Fruit fly (Drosophila melanogaster) whole organism, embryonic: ENCODE measurements around the gene CG46465.

Source experiments
- Abd-B ChIP-seq: fragments of 200-800 bp; sonication (Bioruptor generic); optimal IDR thresholded peaks from 2 replicates; lab custom pipeline; 2018; ENCODE audit warnings: missing biosample characterization, mild to moderate bottlenecking, missing genetic modification characterization, moderate library complexity
- BEAF-32 ChIP-seq: fragments of 200-800 bp; sonication (Bioruptor generic); optimal IDR thresholded peaks from 3 replicates; lab custom pipeline; 2017; ENCODE audit warnings: missing biosample characterization, missing genetic modification characterization, mild to moderate bottlenecking, moderate library complexity, missing genetic modification reagents
- CG1024 ChIP-seq: fragments of 200-800 bp; sonication (Bioruptor generic); IDR thresholded peaks from 2 replicates; pipeline ENCODE4 v1.3.6; 2022; ENCODE audit warnings: missing biosample characterization, missing genetic modification characterization
- CG10321 ChIP-seq: fragments of 200-800 bp; sonication (Bioruptor generic); IDR thresholded peaks from 2 replicates; pipeline ENCODE4 v1.3.6; 2022; ENCODE audit warnings: missing biosample characterization, missing genetic modification characterization
- CG12071 ChIP-seq: fragments of 200-800 bp; sonication (Bioruptor generic); optimal IDR thresholded peaks from 3 replicates; lab custom pipeline; 2018; ENCODE audit warnings: missing biosample characterization, mild to moderate bottlenecking, missing genetic modification characterization
- CG12155 ChIP-seq: fragments of 200-800 bp; sonication (Bioruptor generic); optimal IDR thresholded peaks from 3 replicates; lab custom pipeline; 2016; ENCODE audit warnings: missing biosample characterization, missing genetic modification characterization
- CG12769 ChIP-seq: fragments of 200-800 bp; sonication (Bioruptor generic); optimal IDR thresholded peaks from 2 replicates; lab custom pipeline; 2019; ENCODE audit warnings: missing biosample characterization, mild to moderate bottlenecking, missing genetic modification characterization, moderate library complexity
- CG13894 ChIP-seq: fragments of 200-800 bp; sonication (Bioruptor generic); optimal IDR thresholded peaks from 3 replicates; lab custom pipeline; 2018; ENCODE audit warnings: missing biosample characterization, mild to moderate bottlenecking, missing genetic modification characterization, moderate library complexity
- CG14050 ChIP-seq: fragments of 200-800 bp; sonication (Bioruptor generic); IDR thresholded peaks from 3 replicates; pipeline ENCODE4 v1.3.6; 2022; ENCODE audit warnings: missing biosample characterization, missing genetic modification characterization
- CG15479 ChIP-seq: fragments of 200-800 bp; sonication (Bioruptor generic); optimal IDR thresholded peaks from 3 replicates; lab custom pipeline; 2019; ENCODE audit warnings: missing biosample characterization, mild to moderate bottlenecking, missing genetic modification characterization, moderate library complexity
- CG15601 ChIP-seq: fragments of 200-800 bp; sonication (Bioruptor generic); optimal IDR thresholded peaks from 3 replicates; lab custom pipeline; 2019; ENCODE audit warnings: missing biosample characterization, mild to moderate bottlenecking, missing genetic modification characterization, moderate library complexity
- CG1603 ChIP-seq: fragments of 200-800 bp; sonication (Bioruptor generic); optimal IDR thresholded peaks from 2 replicates; lab custom pipeline; 2019; ENCODE audit warnings: missing biosample characterization, mild to moderate bottlenecking, missing genetic modification characterization, moderate library complexity
- CG17568 ChIP-seq: fragments of 200-800 bp; sonication (Bioruptor generic); optimal IDR thresholded peaks from 2 replicates; lab custom pipeline; 2018; ENCODE audit warnings: missing biosample characterization, mild to moderate bottlenecking, missing genetic modification characterization, moderate library complexity
- CG2116 ChIP-seq: fragments of 200-800 bp; sonication (Bioruptor generic); optimal IDR thresholded peaks from 3 replicates; lab custom pipeline; 2018; ENCODE audit warnings: missing biosample characterization, mild to moderate bottlenecking, missing genetic modification characterization
- CG34376 ChIP-seq: fragments of 200-800 bp; sonication (Bioruptor generic); optimal IDR thresholded peaks from 2 replicates; lab custom pipeline; 2018; ENCODE audit warnings: missing biosample characterization, mild to moderate bottlenecking, missing genetic modification characterization
- CG4854 ChIP-seq: fragments of 200-800 bp; sonication (Bioruptor generic); optimal IDR thresholded peaks from 2 replicates; lab custom pipeline; 2016; ENCODE audit warnings: missing biosample characterization, missing genetic modification characterization, inconsistent platforms
- CG6254 ChIP-seq: fragments of 200-800 bp; sonication (Bioruptor generic); optimal IDR thresholded peaks from 3 replicates; lab custom pipeline; 2017; ENCODE audit warnings: mild to moderate bottlenecking, missing biosample characterization, missing genetic modification reagents, missing genetic modification characterization
- CG8388 ChIP-seq: fragments of 200-800 bp; sonication (Bioruptor generic); optimal IDR thresholded peaks from 2 replicates; lab custom pipeline; 2019; ENCODE audit warnings: missing biosample characterization, mild to moderate bottlenecking, missing genetic modification characterization, moderate library complexity
- CG9817 ChIP-seq: fragments of 200-800 bp; sonication (Bioruptor generic); optimal IDR thresholded peaks from 2 replicates; lab custom pipeline; 2018; ENCODE audit warnings: missing biosample characterization, mild to moderate bottlenecking, missing genetic modification characterization, moderate library complexity
- D ChIP-seq, 2 experiments: fragments of 200-800 bp in 1 of 2; fragments of >200 bp in 1 of 2; sonication (Bioruptor generic) in 1 of 2; optimal IDR thresholded peaks; 2 replicates in 1 of 2; 3 replicates in 1 of 2; lab custom pipeline; 2017; ENCODE audit warnings: mild to moderate bottlenecking in 1 of 2, missing biosample characterization in 1 of 2, missing genetic modification characterization in 1 of 2, missing genetic modification reagents in 1 of 2
- Doc3 ChIP-seq: fragments of 200-800 bp; sonication (Bioruptor generic); IDR thresholded peaks from 3 replicates; pipeline ENCODE4 v1.3.6; 2022; ENCODE audit warnings: missing biosample characterization, missing genetic modification characterization; ENCODE audit not compliant: partially characterized antibody
- Dp ChIP-seq: fragments of 200-800 bp; sonication (Bioruptor generic); optimal IDR thresholded peaks from 2 replicates; lab custom pipeline; 2018; ENCODE audit warnings: missing biosample characterization, mild to moderate bottlenecking, missing genetic modification characterization, moderate library complexity
- ERR ChIP-seq: fragments of 200-800 bp; sonication (Bioruptor generic); optimal IDR thresholded peaks from 2 replicates; lab custom pipeline; 2016; ENCODE audit warnings: missing biosample characterization, missing genetic modification characterization
- HLH3B ChIP-seq: fragments of 200-800 bp; sonication (Bioruptor generic); IDR thresholded peaks from 2 replicates; pipeline ENCODE4 v1.3.6; 2022; ENCODE audit warnings: missing biosample characterization, missing genetic modification characterization
- HmgD ChIP-seq: fragments of 200-800 bp; sonication (Bioruptor generic); optimal IDR thresholded peaks from 3 replicates; lab custom pipeline; 2016; ENCODE audit warnings: missing biosample characterization, missing genetic modification characterization
- Hr78 ChIP-seq, 2 experiments: fragments of 200-800 bp in 1 of 2; fragments of >200 bp in 1 of 2; sonication (Bioruptor generic) in 1 of 2; optimal IDR thresholded peaks; 2 replicates each; lab custom pipeline; 2017 to 2019; ENCODE audit warnings: missing biosample characterization in 2 of 2, missing genetic modification characterization in 2 of 2, mild to moderate bottlenecking in 1 of 2, moderate library complexity in 1 of 2
- Scr ChIP-seq: fragments of 200-800 bp; sonication (Bioruptor generic); IDR thresholded peaks from 2 replicates; pipeline ENCODE4 v1.3.6; 2022; ENCODE audit warnings: missing biosample characterization, missing genetic modification characterization; ENCODE audit not compliant: partially characterized antibody
- ab ChIP-seq: fragments of 200-800 bp; sonication (Bioruptor generic); optimal IDR thresholded peaks from 2 replicates; lab custom pipeline; 2016; ENCODE audit warnings: missing biosample characterization, missing genetic modification characterization
- abd-A ChIP-seq: fragments of 200-800 bp; sonication (Bioruptor generic); optimal IDR thresholded peaks from 3 replicates; lab custom pipeline; 2019; ENCODE audit warnings: missing biosample characterization, mild to moderate bottlenecking, missing genetic modification characterization, moderate library complexity
- ac ChIP-seq: fragments of 200-800 bp; sonication (Bioruptor generic); optimal IDR thresholded peaks from 3 replicates; lab custom pipeline; 2017; ENCODE audit warnings: missing biosample characterization, mild to moderate bottlenecking, missing genetic modification characterization
- bsh ChIP-seq, 2 experiments: fragments of 200-800 bp; sonication (Bioruptor generic); optimal IDR thresholded peaks; 2 replicates each; lab custom pipeline; 2017 to 2018; ENCODE audit warnings: mild to moderate bottlenecking in 2 of 2, missing biosample characterization in 2 of 2, missing genetic modification characterization in 2 of 2, moderate library complexity in 1 of 2
- caup ChIP-seq: fragments of 200-800 bp; sonication (Bioruptor generic); optimal IDR thresholded peaks from 3 replicates; lab custom pipeline; 2017; ENCODE audit warnings: missing biosample characterization, mild to moderate bottlenecking, missing genetic modification characterization, moderate library complexity; ENCODE audit not compliant: severe bottlenecking
- cg ChIP-seq: fragments of 200-800 bp; sonication (Bioruptor generic); optimal IDR thresholded peaks from 3 replicates; lab custom pipeline; 2019; ENCODE audit warnings: missing biosample characterization, mild to moderate bottlenecking, missing genetic modification characterization, moderate library complexity
- dm ChIP-seq: fragments of 200-800 bp; sonication (Bioruptor generic); optimal IDR thresholded peaks from 3 replicates; lab custom pipeline; 2016; ENCODE audit warnings: missing biosample characterization, missing genetic modification characterization
- exex ChIP-seq: fragments of 200-800 bp; sonication (Bioruptor generic); optimal IDR thresholded peaks from 4 replicates; lab custom pipeline; 2018; ENCODE audit warnings: missing biosample characterization, mild to moderate bottlenecking, missing genetic modification characterization, moderate library complexity
- fd64A ChIP-seq: fragments of 200-800 bp; sonication (Bioruptor generic); optimal IDR thresholded peaks from 3 replicates; lab custom pipeline; 2018; ENCODE audit warnings: missing biosample characterization, mild to moderate bottlenecking, missing genetic modification characterization
- gem ChIP-seq: fragments of 200-800 bp; sonication (Bioruptor generic); optimal IDR thresholded peaks from 2 replicates; lab custom pipeline; 2019; ENCODE audit warnings: missing biosample characterization, mild to moderate bottlenecking, missing genetic modification characterization, moderate library complexity
- gro ChIP-seq: fragments of 200-800 bp; sonication (Bioruptor generic); optimal IDR thresholded peaks from 2 replicates; lab custom pipeline; 2016; ENCODE audit warnings: missing biosample characterization, missing genetic modification characterization
- hb ChIP-seq: fragments of 200-800 bp; sonication (Bioruptor generic); IDR thresholded peaks from 3 replicates; pipeline ENCODE4 v1.3.6; 2022; ENCODE audit warnings: missing biosample characterization, missing genetic modification characterization; ENCODE audit not compliant: partially characterized antibody
- her ChIP-seq: fragments of 200-800 bp; sonication (Bioruptor generic); optimal IDR thresholded peaks from 2 replicates; lab custom pipeline; 2016; ENCODE audit warnings: missing biosample characterization, missing genetic modification characterization
- nmo ChIP-seq: fragments of 200-800 bp; sonication (Bioruptor generic); optimal IDR thresholded peaks from 2 replicates; lab custom pipeline; 2018; ENCODE audit warnings: missing biosample characterization, mild to moderate bottlenecking, missing genetic modification characterization, moderate library complexity
- nom ChIP-seq: fragments of 200-800 bp; sonication (Bioruptor generic); optimal IDR thresholded peaks from 2 replicates; lab custom pipeline; 2017; ENCODE audit warnings: missing biosample characterization, missing genetic modification characterization, mild to moderate bottlenecking, moderate library complexity, missing genetic modification reagents
- sisA ChIP-seq: fragments of 200-800 bp; sonication (Bioruptor generic); IDR thresholded peaks from 2 replicates; pipeline ENCODE4 v1.3.6; 2022; ENCODE audit warnings: missing biosample characterization, missing genetic modification characterization
- stwl ChIP-seq: fragments of 200-800 bp; sonication (Bioruptor generic); optimal IDR thresholded peaks from 3 replicates; lab custom pipeline; 2018; ENCODE audit warnings: missing biosample characterization, mild to moderate bottlenecking, missing genetic modification characterization, moderate library complexity
- sug ChIP-seq: fragments of 200-800 bp; optimal IDR thresholded peaks from 2 replicates; lab custom pipeline; 2019; ENCODE audit warnings: missing biosample characterization, mild to moderate bottlenecking, missing genetic modification characterization, moderate library complexity
- unc-4 ChIP-seq: fragments of 200-800 bp; sonication (Bioruptor generic); IDR thresholded peaks from 2 replicates; pipeline ENCODE4 v1.3.6; 2022; ENCODE audit warnings: missing biosample characterization, missing genetic modification characterization; ENCODE audit not compliant: partially characterized antibody

CG46465 gene

DNA sequence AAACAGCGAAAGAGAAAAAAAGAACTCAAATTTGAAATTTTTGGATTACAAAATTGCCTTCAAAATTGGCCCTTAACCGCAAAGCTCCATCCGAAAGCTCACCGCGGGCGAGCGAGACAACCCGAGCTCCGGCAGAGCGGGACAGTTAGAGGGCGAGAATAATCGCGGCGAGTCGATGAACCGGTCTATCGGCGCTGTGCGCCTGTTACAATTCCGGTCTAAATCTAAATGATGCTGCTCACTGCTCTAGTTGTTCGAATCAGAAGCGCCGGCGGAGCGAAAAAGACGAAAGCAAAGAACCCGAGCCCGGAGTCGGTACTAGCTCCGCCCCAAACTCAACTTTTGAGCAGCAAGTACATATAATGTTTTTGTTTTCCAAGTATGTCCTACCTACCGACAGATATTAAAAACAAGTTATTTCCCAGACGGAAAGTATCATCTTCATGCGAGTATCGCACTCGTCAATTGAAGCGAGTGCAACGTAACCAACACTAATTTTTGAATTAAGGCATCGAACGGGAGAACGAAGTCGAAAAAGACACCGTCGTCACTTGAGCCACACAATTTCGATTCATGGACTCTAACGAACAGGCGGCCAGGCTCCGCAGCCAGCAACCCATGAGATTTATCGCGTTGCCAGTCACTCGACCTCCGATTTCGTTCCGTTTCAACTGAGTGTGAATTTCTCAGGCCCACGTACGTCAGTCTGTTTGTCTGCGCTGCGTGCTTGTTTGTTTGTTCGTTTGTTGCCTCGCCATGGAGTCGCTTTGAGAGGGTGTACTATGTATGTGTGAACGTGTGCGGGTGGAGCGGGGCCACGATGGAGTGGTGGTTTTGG, 47.9 kb upstream of the CG46465 start (continued):
- no peak for TF ChIP-seq her (GFP tag; lab: Kevin White, UChicago)
- peak; percentile 34 for TF ChIP-seq CG15601 (tag; lab: Kevin White, UChicago)
- no peak for TF ChIP-seq CG10321 (GFP tag; lab: Robert Waterston, UW)
- TF ChIP-seq CG15479 = no peak
- TF ChIP-seq gro (GFP tag; lab: Kevin White, UChicago) = peak; percentile 10
- peak; percentile 81 for TF ChIP-seq CG12769
- no peak for TF ChIP-seq Scr (GFP tag; lab: Robert Waterston, UW)
- TF ChIP-seq ac = no peak
- no peak for TF ChIP-seq unc-4 (GFP tag; lab: Robert Waterston, UW)
- peak; percentile 79 for TF ChIP-seq CG34376 (GFP tag; lab: Kevin White, UChicago)
- peak; percentile 37 for TF ChIP-seq D (optimal IDR thresholded peaks at IDR 0.05; lab: Kevin White, UChicago)
- TF ChIP-seq D (GFP tag; optimal IDR thresholded peaks at IDR 0.05; lab: Kevin White, UChicago) = no peak
- no peak for TF ChIP-seq Doc3 (GFP tag; lab: Robert Waterston, UW)
- peak; percentile 70 for TF ChIP-seq BEAF-32 (GFP tag; lab: Kevin White, UChicago)
- TF ChIP-seq Dp (GFP tag; lab: Kevin White, UChicago) = peak; percentile 96
- no peak for TF ChIP-seq CG14050 (GFP tag; lab: Robert Waterston, UW)
- peak; percentile 61 for TF ChIP-seq cg
- TF ChIP-seq CG2116 (GFP tag; lab: Kevin White, UChicago) = peak; percentile 93
- peak; percentile 18 for TF ChIP-seq ERR
- no peak for TF ChIP-seq CG9817
- TF ChIP-seq CG17568 (GFP tag; lab: Kevin White, UChicago) = peak; percentile 14
- TF ChIP-seq bsh (GFP tag; optimal IDR thresholded peaks at IDR 0.05; lab: Kevin White, UChicago) = peak in 1 of 2 experiments; percentile 48
- peak; percentile 45 for TF ChIP-seq nom
- TF ChIP-seq HmgD = peak; percentile 77
- TF ChIP-seq gem (tag; lab: Kevin White, UChicago) = no peak
- TF ChIP-seq sug (tag; lab: Kevin White, UChicago) = peak; percentile 48
- peak; percentile 19 for TF ChIP-seq stwl
- peak; percentile 40 for TF ChIP-seq exex (tag; lab: Kevin White, UChicago)
- TF ChIP-seq CG8388 (GFP tag; lab: Kevin White, UChicago) = no peak
- TF ChIP-seq fd64A (GFP tag; lab: Kevin White, UChicago) = peak; percentile 43
- TF ChIP-seq CG6254 (GFP tag; lab: Kevin White, UChicago) = peak; percentile 97
- TF ChIP-seq abd-A (tag; lab: Kevin White, UChicago) = peak; percentile 99
- TF ChIP-seq caup (GFP tag; lab: Kevin White, UChicago) = peak; percentile 21
- TF ChIP-seq CG13894 (tag; lab: Kevin White, UChicago) = peak; percentile 88
- no peak for TF ChIP-seq hb
- peak; percentile 81 for TF ChIP-seq CG12155 (GFP tag; lab: Kevin White, UChicago)
- no peak for TF ChIP-seq Abd-B (GFP tag; lab: Kevin White, UChicago)
- peak; percentile 28 for TF ChIP-seq CG1603 (tag; lab: Kevin White, UChicago)
- TF ChIP-seq sisA (GFP tag; lab: Robert Waterston, UW) = no peak
- TF ChIP-seq CG4854 (GFP tag; lab: Kevin White, UChicago) = no peak
- peak; percentile 5 for TF ChIP-seq dm (GFP tag; lab: Kevin White, UChicago)
- no peak for TF ChIP-seq CG1024 (GFP tag; lab: Robert Waterston, UW)
- TF ChIP-seq HLH3B (GFP tag; lab: Robert Waterston, UW) = no peak
- TF ChIP-seq CG12071 (GFP tag; lab: Kevin White, UChicago) = no peak
- TF ChIP-seq nmo = peak; percentile 0
- TF ChIP-seq ab (GFP tag; lab: Kevin White, UChicago) = peak; percentile 23
- TF ChIP-seq Hr78 (GFP tag; optimal IDR thresholded peaks at IDR 0.05; lab: Kevin White, UChicago) = peak in 1 of 2 experiments; percentile 85
